Fruit fly (Drosophila melanogaster) whole organism, embryonic: ENCODE data around the gene CG6927.

ENCODE experiments used
- Asciz ChIP-seq: fragments of 200-800 bp; sonication (Bioruptor generic); optimal IDR thresholded peaks from 2 replicates; lab custom pipeline; 2017; ENCODE audit warnings: missing biosample characterization, mild to moderate bottlenecking, missing genetic modification characterization, missing genetic modification reagents
- CG10543 ChIP-seq: fragments of 200-800 bp; sonication (Bioruptor generic); optimal IDR thresholded peaks from 3 replicates; lab custom pipeline; 2017; ENCODE audit warnings: missing biosample characterization, mild to moderate bottlenecking, missing genetic modification characterization, moderate library complexity
- CG10979 ChIP-seq: fragments of 200-800 bp; sonication (Bioruptor generic); optimal IDR thresholded peaks from 2 replicates; lab custom pipeline; 2018; ENCODE audit warnings: missing biosample characterization, mild to moderate bottlenecking, missing genetic modification characterization, moderate library complexity
- CG12104 ChIP-seq: fragments of 200-800 bp; sonication (Bioruptor generic); optimal IDR thresholded peaks from 3 replicates; lab custom pipeline; 2016; ENCODE audit warnings: missing biosample characterization, missing genetic modification characterization
- CG15696 ChIP-seq: fragments of 200-800 bp; sonication (Bioruptor generic); optimal IDR thresholded peaks from 2 replicates; lab custom pipeline; 2019; ENCODE audit warnings: missing biosample characterization, mild to moderate bottlenecking, missing genetic modification characterization, moderate library complexity
- CG1602 ChIP-seq: fragments of 200-800 bp; sonication (Bioruptor generic); optimal IDR thresholded peaks from 3 replicates; lab custom pipeline; 2016; ENCODE audit warnings: missing biosample characterization, missing genetic modification characterization
- CG17612 ChIP-seq: fragments of 200-800 bp; sonication (Bioruptor generic); IDR thresholded peaks from 2 replicates; pipeline ENCODE4 v1.3.6; 2022; ENCODE audit warnings: missing biosample characterization, missing genetic modification characterization
- CG17829 ChIP-seq: fragments of 200-800 bp; optimal IDR thresholded peaks from 2 replicates; lab custom pipeline; 2019; ENCODE audit warnings: missing biosample characterization, mild to moderate bottlenecking, missing genetic modification characterization, moderate library complexity
- CG18619 ChIP-seq: fragments of 200-800 bp; sonication (Bioruptor generic); optimal IDR thresholded peaks from 3 replicates; lab custom pipeline; 2017; ENCODE audit warnings: missing biosample characterization, mild to moderate bottlenecking, missing genetic modification characterization
- CG3163 ChIP-seq: fragments of 200-800 bp; sonication (Bioruptor generic); optimal IDR thresholded peaks from 3 replicates; lab custom pipeline; 2016; ENCODE audit warnings: missing biosample characterization, missing genetic modification characterization
- CG32532 ChIP-seq: fragments of 200-800 bp; sonication (Bioruptor generic); IDR thresholded peaks from 2 replicates; pipeline ENCODE4 v1.3.6; 2022; ENCODE audit warnings: missing biosample characterization, missing genetic modification characterization
- CG32772 ChIP-seq: fragments of 200-800 bp; sonication (Bioruptor generic); IDR thresholded peaks from 2 replicates; pipeline ENCODE4 v1.3.6; 2022; ENCODE audit warnings: missing biosample characterization, missing genetic modification characterization
- CG4360 ChIP-seq: fragments of 200-800 bp; sonication (Bioruptor generic); IDR thresholded peaks from 2 replicates; pipeline ENCODE4 v1.3.6; 2022; ENCODE audit warnings: missing biosample characterization, missing genetic modification characterization
- CG6791 ChIP-seq: fragments of 200-800 bp; sonication (Bioruptor generic); IDR thresholded peaks from 3 replicates; pipeline ENCODE4 v1.3.6; 2022; ENCODE audit warnings: missing biosample characterization, missing genetic modification characterization; ENCODE audit not compliant: partially characterized antibody
- CG7372 ChIP-seq: fragments of 200-800 bp; sonication (Bioruptor generic); IDR thresholded peaks from 2 replicates; pipeline ENCODE4 v1.3.6; 2022; ENCODE audit warnings: missing biosample characterization, missing genetic modification characterization
- CG8290 ChIP-seq, 3 experiments: fragments of 200-800 bp; sonication (Bioruptor generic); optimal IDR thresholded peaks; 2 replicates each; lab custom pipeline; 2016 to 2019; ENCODE audit warnings: missing biosample characterization in 3 of 3, missing genetic modification characterization in 3 of 3, mild to moderate bottlenecking in 2 of 3, moderate library complexity in 1 of 3
- CG8478 ChIP-seq: fragments of >200 bp; optimal IDR thresholded peaks from 2 replicates; lab custom pipeline; 2018
- CHES-1-like ChIP-seq: fragments of 200-800 bp; sonication (Bioruptor generic); optimal IDR thresholded peaks from 2 replicates; lab custom pipeline; 2016; ENCODE audit warnings: missing biosample characterization, missing genetic modification characterization
- Chrac-16 ChIP-seq: fragments of 200-800 bp; sonication (Bioruptor generic); optimal IDR thresholded peaks from 3 replicates; lab custom pipeline; 2016; ENCODE audit warnings: missing biosample characterization, missing genetic modification characterization
- Dref ChIP-seq: fragments of 200-800 bp; sonication (Bioruptor generic); IDR thresholded peaks from 2 replicates; pipeline ENCODE4 v1.3.6; 2022; ENCODE audit warnings: missing biosample characterization, missing genetic modification characterization
- Fer1 ChIP-seq: fragments of 200-800 bp; sonication (Bioruptor generic); optimal IDR thresholded peaks from 2 replicates; lab custom pipeline; 2017; ENCODE audit warnings: missing biosample characterization, mild to moderate bottlenecking, missing genetic modification characterization
- GATAe ChIP-seq: fragments of 200-800 bp; sonication (Bioruptor generic); conservative IDR thresholded peaks from 2 replicates; pipeline ENCODE4 v1.3.6; 2022; ENCODE audit warnings: missing biosample characterization, missing genetic modification characterization
- HLH3B ChIP-seq: fragments of 200-800 bp; sonication (Bioruptor generic); IDR thresholded peaks from 2 replicates; pipeline ENCODE4 v1.3.6; 2022; ENCODE audit warnings: missing biosample characterization, missing genetic modification characterization
- Hand ChIP-seq: fragments of 200-800 bp; sonication (Bioruptor generic); optimal IDR thresholded peaks from 2 replicates; lab custom pipeline; 2017; ENCODE audit warnings: mild to moderate bottlenecking, missing biosample characterization, missing genetic modification reagents, missing genetic modification characterization
- HmgZ ChIP-seq: fragments of 200-800 bp; sonication (Bioruptor generic); optimal IDR thresholded peaks from 2 replicates; lab custom pipeline; 2018; ENCODE audit warnings: missing biosample characterization, mild to moderate bottlenecking, missing genetic modification characterization
- Hr39 ChIP-seq: fragments of >200 bp; optimal IDR thresholded peaks from 2 replicates; lab custom pipeline; 2017
- Med ChIP-seq: fragments of 200-800 bp; sonication (Bioruptor generic); peaks from one replicate; lab custom pipeline; 2016; ENCODE audit warnings: missing biosample characterization, missing genetic modification characterization, mild to moderate bottlenecking, inconsistent platforms, moderate library complexity
- Nf-YC ChIP-seq: fragments of 200-800 bp; optimal IDR thresholded peaks from 3 replicates; lab custom pipeline; 2019; ENCODE audit warnings: missing biosample characterization, mild to moderate bottlenecking, missing genetic modification characterization, moderate library complexity
- Opbp ChIP-seq: fragments of 200-800 bp; sonication (Bioruptor generic); IDR thresholded peaks from 3 replicates; pipeline ENCODE4 v1.3.6; 2022; ENCODE audit warnings: missing biosample characterization, missing genetic modification characterization; ENCODE audit not compliant: partially characterized antibody
- Tbp ChIP-seq: fragments of >200 bp; optimal IDR thresholded peaks from 2 replicates; lab custom pipeline; 2018; ENCODE audit warnings: missing biosample characterization, missing genetic modification characterization
- ab ChIP-seq: fragments of 200-800 bp; sonication (Bioruptor generic); optimal IDR thresholded peaks from 2 replicates; lab custom pipeline; 2016; ENCODE audit warnings: missing biosample characterization, missing genetic modification characterization
- al ChIP-seq: fragments of 200-800 bp; sonication (Bioruptor generic); IDR thresholded peaks from 2 replicates; pipeline ENCODE4 v1.3.6; 2022; ENCODE audit warnings: missing biosample characterization, missing genetic modification characterization
- caup ChIP-seq: fragments of 200-800 bp; sonication (Bioruptor generic); optimal IDR thresholded peaks from 3 replicates; lab custom pipeline; 2017; ENCODE audit warnings: missing biosample characterization, mild to moderate bottlenecking, missing genetic modification characterization, moderate library complexity; ENCODE audit not compliant: severe bottlenecking
- cg ChIP-seq: fragments of 200-800 bp; sonication (Bioruptor generic); optimal IDR thresholded peaks from 3 replicates; lab custom pipeline; 2019; ENCODE audit warnings: missing biosample characterization, mild to moderate bottlenecking, missing genetic modification characterization, moderate library complexity
- ci ChIP-seq: fragments of 200-800 bp; sonication (Bioruptor generic); IDR thresholded peaks from 3 replicates; pipeline ENCODE4 v1.3.6; 2022; ENCODE audit warnings: missing biosample characterization, missing genetic modification characterization
- corto ChIP-seq: fragments of 200-800 bp; sonication (Bioruptor generic); optimal IDR thresholded peaks from 2 replicates; lab custom pipeline; 2016; ENCODE audit warnings: missing biosample characterization, mild to moderate bottlenecking, missing genetic modification characterization, moderate library complexity
- da ChIP-seq: fragments of 200-800 bp; sonication (Bioruptor generic); optimal IDR thresholded peaks from 2 replicates; lab custom pipeline; 2016; ENCODE audit warnings: missing biosample characterization, missing genetic modification characterization
- ham ChIP-seq: fragments of 200-800 bp; sonication (Bioruptor generic); IDR thresholded peaks from 2 replicates; pipeline ENCODE4 v1.3.6; 2022; ENCODE audit warnings: missing biosample characterization, missing genetic modification characterization
- jigr1 ChIP-seq: fragments of 200-800 bp; sonication (Bioruptor generic); IDR thresholded peaks from 3 replicates; pipeline ENCODE4 v1.3.6; 2022; ENCODE audit warnings: missing biosample characterization, missing genetic modification characterization
- jing ChIP-seq: fragments of 200-800 bp; sonication (Bioruptor generic); optimal IDR thresholded peaks from 2 replicates; lab custom pipeline; 2018; ENCODE audit warnings: missing biosample characterization, mild to moderate bottlenecking, missing genetic modification characterization
- klu ChIP-seq: fragments of 200-800 bp; sonication (Bioruptor generic); IDR thresholded peaks from 2 replicates; pipeline ENCODE4 v1.3.6; 2022; ENCODE audit warnings: missing biosample characterization, missing genetic modification characterization
- run ChIP-seq: fragments of 200-800 bp; sonication (Bioruptor generic); optimal IDR thresholded peaks from 3 replicates; lab custom pipeline; 2018; ENCODE audit warnings: missing biosample characterization, mild to moderate bottlenecking, missing genetic modification characterization
- sc ChIP-seq, 3 experiments: fragments of >200 bp in 2 of 3; fragments of 200-800 bp in 1 of 3; sonication (Bioruptor generic) in 1 of 3; optimal IDR thresholded peaks; 2 replicates in 2 of 3; 3 replicates in 1 of 3; lab custom pipeline; 2017; ENCODE audit warnings: mild to moderate bottlenecking in 1 of 3, missing biosample characterization in 1 of 3, missing genetic modification characterization in 1 of 3, missing genetic modification reagents in 1 of 3
- sisA ChIP-seq: fragments of 200-800 bp; sonication (Bioruptor generic); IDR thresholded peaks from 2 replicates; pipeline ENCODE4 v1.3.6; 2022; ENCODE audit warnings: missing biosample characterization, missing genetic modification characterization
- stwl ChIP-seq: fragments of 200-800 bp; sonication (Bioruptor generic); optimal IDR thresholded peaks from 3 replicates; lab custom pipeline; 2018; ENCODE audit warnings: missing biosample characterization, mild to moderate bottlenecking, missing genetic modification characterization, moderate library complexity
- trem ChIP-seq: fragments of 200-800 bp; optimal IDR thresholded peaks from 3 replicates; lab custom pipeline; 2019; ENCODE audit warnings: missing biosample characterization, mild to moderate bottlenecking, missing genetic modification characterization, moderate library complexity
- vfl ChIP-seq: fragments of 200-800 bp; sonication (Bioruptor generic); optimal IDR thresholded peaks from 2 replicates; lab custom pipeline; 2016; ENCODE audit warnings: missing biosample characterization, missing genetic modification characterization

CG6927 gene

DNA sequence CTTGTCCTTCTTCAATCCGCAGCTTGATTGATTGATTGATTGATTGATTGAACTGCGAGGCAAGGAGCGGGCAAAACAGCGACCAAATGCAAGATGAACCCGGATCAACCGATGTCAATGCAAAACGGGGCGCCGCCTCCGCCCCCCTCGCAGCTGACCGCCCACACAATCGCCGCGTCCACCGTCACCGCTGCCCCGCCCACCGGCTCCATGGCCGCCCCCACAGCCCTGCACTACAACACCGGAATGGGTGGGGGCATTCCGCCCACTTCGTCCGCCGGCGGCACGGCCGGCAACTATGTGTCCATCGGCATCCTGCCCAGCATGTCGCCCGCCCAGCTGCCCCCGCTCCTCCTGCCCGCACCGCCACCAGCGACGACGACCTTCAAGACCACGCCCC is 12.1 kb upstream of the CG6927 start:
- TF ChIP-seq CG32772 (GFP tag; lab: Robert Waterston, UW) (0 out of 2 replicates have a peak, but pooled peaks have one; percentile 7), CG18619 (no peak), Dref (0 out of 2 replicates have a peak, but pooled peaks have one; percentile 7), sisA (GFP tag; lab: Robert Waterston, UW) (0 out of 2 replicates have a peak, but pooled peaks have one; percentile 8), jigr1 (peak; percentile 29; the same call in 1 of the 3 replicates), CG3163 (GFP tag; lab: Kevin White, UChicago) (no peak), Asciz (GFP tag; lab: Kevin White, UChicago) (no peak), Hr39 (lab: Kevin White, UChicago) (peak; percentile 59), sc (optimal IDR thresholded peaks at IDR 0.05; lab: Kevin White, UChicago) (no peak), sc (GFP tag; optimal IDR thresholded peaks at IDR 0.05; lab: Kevin White, UChicago) (no peak)

DNA sequence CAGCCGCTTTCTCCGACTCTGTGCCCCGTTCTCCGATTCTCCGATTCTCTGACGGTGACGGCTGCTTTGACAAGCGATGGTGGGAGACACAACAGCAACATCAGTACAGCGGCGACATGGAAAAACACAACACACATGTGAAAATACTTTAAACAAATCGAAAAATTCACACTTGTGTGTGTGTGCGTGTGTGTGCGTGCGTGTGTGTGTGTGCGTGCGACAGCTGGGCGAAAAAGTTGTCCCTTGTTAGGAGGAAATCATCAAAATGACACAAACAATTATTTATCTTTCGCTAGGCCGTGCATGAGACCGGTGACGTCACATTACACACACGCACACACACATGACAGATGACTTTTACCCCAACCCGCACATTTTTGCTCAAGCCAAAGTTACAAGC is 9.8 kb upstream of the CG6927 start:
- no peak for TF ChIP-seq ab
- TF ChIP-seq Hr39 (lab: Kevin White, UChicago): peak; percentile 94
- TF ChIP-seq caup: no peak
- no peak for TF ChIP-seq Chrac-16 (GFP tag; lab: Kevin White, UChicago)

DNA sequence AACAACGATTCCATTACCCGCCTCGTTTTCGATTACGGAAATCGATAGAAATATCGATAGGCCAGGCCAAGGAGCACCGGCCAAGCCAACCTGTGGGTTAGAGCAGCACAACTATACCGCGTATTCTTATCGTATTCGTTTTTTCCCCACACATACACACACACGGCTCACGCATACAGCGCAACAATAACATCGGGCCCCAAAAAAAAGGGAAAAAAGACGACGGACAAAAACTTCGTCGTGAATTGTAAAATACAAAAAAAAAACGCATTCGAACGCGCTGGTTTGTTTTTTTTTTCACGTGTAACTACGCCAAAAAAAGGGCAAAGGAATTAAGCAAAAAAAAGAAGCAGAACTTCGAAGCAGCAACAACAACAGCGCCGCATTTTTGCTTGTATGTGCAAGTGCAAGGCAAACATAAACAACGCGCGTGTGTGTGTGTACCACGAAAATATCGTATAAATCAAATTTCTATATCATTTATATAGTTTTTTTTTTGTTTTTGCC is 2.3 kb downstream of the CG6927 start, which contains the start of gene CG32772:
Gene CG32772, plus strand, starts transcription at position 177 of the 507 bp plus-strand sequence.
- TF ChIP-seq HmgZ (tag; lab: Kevin White, UChicago) (peak; percentile 22), CG17612 (no peak), CG6791 (GFP tag; lab: Robert Waterston, UW) (peak; percentile 89), Dref (peak; percentile 92), klu (GFP tag; lab: Robert Waterston, UW) (no peak), stwl (tag; lab: Kevin White, UChicago) (peak; percentile 51), CG8478 (lab: Kevin White, UChicago) (peak; percentile 64), Nf-YC (tag; lab: Kevin White, UChicago) (peak; percentile 33), CG32772 (GFP tag; lab: Robert Waterston, UW) (peak; percentile 80), da (GFP tag; lab: Kevin White, UChicago) (no peak), HLH3B (GFP tag; lab: Robert Waterston, UW) (no peak), CG1602 (no peak), CG10979 (tag; lab: Kevin White, UChicago) (no peak), corto (GFP tag; lab: Kevin White, UChicago) (peak; percentile 70), CG17829 (tag; lab: Kevin White, UChicago) (peak; percentile 8), Med (GFP tag; lab: Kevin White, UChicago) (peak; percentile 61), ci (GFP tag; lab: Robert Waterston, UW) (no peak), CHES-1-like (no peak), ham (GFP tag; lab: Robert Waterston, UW) (no peak), al (no peak), GATAe (GFP tag; lab: Robert Waterston, UW) (peak; percentile 52), trem (tag; lab: Kevin White, UChicago) (no peak), Fer1 (GFP tag; lab: Kevin White, UChicago) (peak; percentile 21), CG12104 (GFP tag; lab: Kevin White, UChicago) (no peak), CG32532 (GFP tag; lab: Robert Waterston, UW) (peak; percentile 8; the same call in 1 of the 2 replicates), Tbp (GFP tag; lab: Kevin White, UChicago) (no peak), CG4360 (GFP tag; lab: Robert Waterston, UW) (peak; percentile 78), jing (no peak), CG10543 (GFP tag; lab: Kevin White, UChicago) (peak; percentile 16), vfl (GFP tag; lab: Kevin White, UChicago) (no peak), CG15696 (tag; lab: Kevin White, UChicago) (no peak), Opbp (GFP tag; lab: Robert Waterston, UW) (peak; percentile 88), cg (peak; percentile 93), CG7372 (GFP tag; lab: Robert Waterston, UW) (no peak), CG8290 (GFP tag; optimal IDR thresholded peaks at IDR 0.05; lab: Kevin White, UChicago) (no peak), CG8290 (tag; optimal IDR thresholded peaks at IDR 0.05; lab: Kevin White, UChicago) (peak in 1 of 2 experiments; percentile 58), run (tag; lab: Kevin White, UChicago) (no peak), Hand (GFP tag; lab: Kevin White, UChicago) (no peak)
